Fruit fly (Drosophila melanogaster): ENCODE results near the gene CG3306.

DNA sequence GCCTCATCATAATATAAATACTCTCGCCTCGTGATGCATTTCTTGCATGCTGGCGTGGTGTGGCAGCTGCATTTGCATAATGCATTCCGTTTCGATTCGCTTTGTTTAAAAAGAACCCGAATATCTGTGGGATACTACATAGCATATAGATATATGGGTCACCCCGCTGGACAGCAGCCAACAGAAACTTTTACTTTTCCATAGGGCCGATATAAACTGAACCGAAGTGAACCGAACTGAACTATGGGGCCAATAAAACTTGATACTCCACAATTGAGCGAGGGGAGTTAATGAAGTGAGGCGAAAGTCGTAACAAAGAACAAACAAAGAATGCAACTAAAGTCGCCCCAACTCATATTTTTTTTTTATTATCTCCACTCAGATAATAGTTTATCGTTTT lies 32.1 kb upstream of the CG3306 start:
- TF ChIP-seq psq (optimal IDR thresholded peaks at IDR 0.05) (no peak), ttk (optimal IDR thresholded peaks at IDR 0.05) (no peak), Sin3A (optimal IDR thresholded peaks at IDR 0.05) (no peak), insv (optimal IDR thresholded peaks at IDR 0.05) (no peak), h (optimal IDR thresholded peaks at IDR 0.05) (no peak), Myc (optimal IDR thresholded peaks at IDR 0.05) (no peak)

Data from Kc167 (cell line).